Fruit fly (Drosophila melanogaster): Measurements from ENCODE around the gene PH4alphaMP.

The PH4alphaMP gene

DNA sequence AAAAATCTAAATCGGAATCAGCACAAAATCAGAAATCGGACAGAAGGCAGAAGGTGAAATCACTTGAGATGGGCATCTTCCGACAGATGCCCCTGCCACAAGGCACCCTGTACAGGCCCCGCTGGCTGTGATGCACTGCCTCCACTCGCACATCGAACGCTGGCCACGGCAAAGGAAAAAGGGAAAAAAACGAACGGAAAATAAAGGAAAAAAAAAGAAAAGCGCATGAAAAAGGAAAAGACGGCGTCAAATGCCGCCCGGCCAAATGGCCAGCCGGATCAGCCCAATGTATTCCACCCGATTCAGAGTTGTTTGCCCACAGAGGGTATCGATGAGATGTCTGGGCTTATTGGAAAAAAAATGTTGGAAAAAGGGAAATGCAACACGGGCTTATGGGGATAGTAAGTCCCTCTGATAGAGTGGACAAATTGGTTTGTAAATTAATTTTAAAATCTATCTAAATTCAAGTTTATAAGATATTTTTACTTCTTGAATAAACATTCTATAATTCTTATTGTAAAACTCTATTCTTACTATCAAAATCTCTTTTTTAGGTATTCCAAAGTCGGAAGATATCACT is 35.3 kb upstream of the PH4alphaMP start (continued):
- TF ChIP-seq CG17359 (tag; optimal IDR thresholded peaks at IDR 0.05) (no peak), dimm (GFP tag; IDR thresholded peaks at IDR 0.05) (no peak), Hey (tag; optimal IDR thresholded peaks at IDR 0.05) (no peak), Hr3 (GFP tag; optimal IDR thresholded peaks at IDR 0.05) (no peak), odd (GFP tag; optimal IDR thresholded peaks at IDR 0.05) (no peak), CG17912 (GFP tag; optimal IDR thresholded peaks at IDR 0.05) (no peak), Pdp1 (GFP tag; optimal IDR thresholded peaks at IDR 0.05) (no peak), CG14441 (GFP tag; IDR thresholded peaks at IDR 0.05) (0 out of 2 replicates have a peak, but pooled peaks have one; percentile 10), Drgx (GFP tag; IDR thresholded peaks at IDR 0.05) (0 out of 2 replicates have a peak, but pooled peaks have one; percentile 26), Abd-B (GFP tag; optimal IDR thresholded peaks at IDR 0.05) (no peak), Usf (GFP tag; optimal IDR thresholded peaks at IDR 0.05) (no peak), CG33213 (GFP tag; optimal IDR thresholded peaks at IDR 0.05) (no peak), Sox100B (GFP tag; optimal IDR thresholded peaks at IDR 0.05) (peak; percentile 20), emc (GFP tag; optimal IDR thresholded peaks at IDR 0.05) (no peak), CG10654 (GFP tag; optimal IDR thresholded peaks at IDR 0.05) (no peak), CG4360 (GFP tag; IDR thresholded peaks at IDR 0.05) (no peak), CG13424 (tag; optimal IDR thresholded peaks at IDR 0.05) (peak; percentile 18), CG17361 (GFP tag; IDR thresholded peaks at IDR 0.05) (peak; percentile 53; the same call in 2 of the 3 replicates), CG17802 (tag; optimal IDR thresholded peaks at IDR 0.05) (no peak)

DNA sequence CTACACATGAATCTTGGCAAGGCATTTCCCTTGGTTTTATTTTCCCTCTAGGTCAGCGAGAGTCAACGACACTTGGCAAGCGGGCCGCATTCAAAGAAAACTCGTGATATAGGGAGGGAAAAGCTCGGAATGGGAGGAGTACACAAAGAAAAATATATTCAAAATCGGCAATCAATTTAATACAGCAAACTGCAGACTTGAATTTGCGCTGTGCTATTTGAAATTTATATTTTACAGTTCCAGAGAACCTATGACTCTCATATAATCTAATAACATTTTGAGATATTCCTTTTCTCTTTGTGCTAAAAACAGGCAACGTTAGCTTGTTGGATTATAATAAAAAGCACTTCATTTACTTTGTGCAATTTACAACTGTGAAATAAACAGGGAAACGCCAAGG is 33.6 kb upstream of the PH4alphaMP start:
- TF ChIP-seq CG12391 (tag; optimal IDR thresholded peaks at IDR 0.05) (peak; percentile 19), Drgx (GFP tag; IDR thresholded peaks at IDR 0.05) (no peak), CG11456 (GFP tag; IDR thresholded peaks at IDR 0.05) (no peak), CG11504 (tag; optimal IDR thresholded peaks at IDR 0.05) (peak; percentile 19), vvl (GFP tag; IDR thresholded peaks at IDR 0.05) (peak; percentile 20; the same call in 1 of the 2 replicates), CG6689 (GFP tag; IDR thresholded peaks at IDR 0.05) (no peak), dmrt99B (tag; optimal IDR thresholded peaks at IDR 0.05) (peak; percentile 2), CG11695 (GFP tag; IDR thresholded peaks at IDR 0.05) (0 out of 3 replicates have a peak, but pooled peaks have one; percentile 10), Dad (GFP tag; optimal IDR thresholded peaks at IDR 0.05) (no peak), bsh (GFP tag; optimal IDR thresholded peaks at IDR 0.05) (peak in 1 of 2 experiments; percentile 29), sens-2 (GFP tag; IDR thresholded peaks at IDR 0.05) (no peak), croc (GFP tag; conservative IDR thresholded peaks at IDR 0.05) (no peak), bab2 (GFP tag; optimal IDR thresholded peaks at IDR 0.05) (no peak), ems (GFP tag; optimal IDR thresholded peaks at IDR 0.05) (no peak), CG12769 (tag; optimal IDR thresholded peaks at IDR 0.05) (peak; percentile 65), unpg (GFP tag; optimal IDR thresholded peaks at IDR 0.05) (peak; percentile 9), eyg (GFP tag; optimal IDR thresholded peaks at IDR 0.05) (no peak), gt (GFP tag; IDR thresholded peaks at IDR 0.05) (no peak), Med (GFP tag) (peak; percentile 48), gem (tag; optimal IDR thresholded peaks at IDR 0.05) (peak; percentile 28), CG2712 (tag; optimal IDR thresholded peaks at IDR 0.05) (peak; percentile 6), psq (GFP tag; optimal IDR thresholded peaks at IDR 0.05) (no peak), pfk (GFP tag; optimal IDR thresholded peaks at IDR 0.05) (no peak), CG2678 (tag; optimal IDR thresholded peaks at IDR 0.05) (peak; percentile 15), Sox102F (GFP tag; optimal IDR thresholded peaks at IDR 0.05) (peak; percentile 23), lmd (GFP tag; IDR thresholded peaks at IDR 0.05) (0 out of 2 replicates have a peak, but pooled peaks have one; percentile 19), sens (GFP tag) (peak; percentile 38), eve (GFP tag; optimal IDR thresholded peaks at IDR 0.05) (peak in 1 of 2 experiments; percentile 23), CG17361 (GFP tag; IDR thresholded peaks at IDR 0.05) (no peak), ase (GFP tag; IDR thresholded peaks at IDR 0.05) (no peak), HHEX (GFP tag; optimal IDR thresholded peaks at IDR 0.05) (no peak), lab (GFP tag; optimal IDR thresholded peaks at IDR 0.05) (peak; percentile 9), CG3838 (GFP tag; optimal IDR thresholded peaks at IDR 0.05) (no peak)
